Worm (Caenorhabditis elegans) whole organism, L4/young adult: Measurements from ENCODE around the gene prp-8.

Experiments
- W03F9.2 ChIP-seq: fragments of 150-350 bp; optimal IDR thresholded peaks from 2 replicates; lab custom pipeline; 2014; ENCODE audit warnings: missing biosample characterization, missing genetic modification characterization
- him-1 ChIP-seq: sonication (generic microtip); optimal IDR thresholded peaks from 2 replicates; lab custom pipeline; 2016; ENCODE audit warnings: missing genotype, missing genetic modification reagents, missing genetic modification characterization, missing compliant biosample characterization

ce11 chrIII:8217919-8218318, 53.7 kb downstream of the prp-8 start, which contains the start of gene C30A5.16:
- TF ChIP-seq him-1: no peak
- no peak for TF ChIP-seq W03F9.2 (tag; lab: Kevin White, UChicago)
